Worm (Caenorhabditis elegans) whole organism, L1 larva: Measurements from ENCODE around the gene sri-27.
"Not testable (repeated sequence)": the region's sequence is repeated elsewhere in the genome, so short reads cannot be mapped to it uniquely, and the experiment has no call there.

ENCODE experiments used
- C16A3.4 ChIP-seq: fragments of 150-350 bp; optimal IDR thresholded peaks from 2 replicates; lab custom pipeline; 2014; ENCODE audit warnings: missing biosample characterization, missing genetic modification characterization
- C34B4.2 ChIP-seq: sonication (generic microtip); optimal IDR thresholded peaks from 2 replicates; lab custom pipeline; 2017; ENCODE audit warnings: mild to moderate bottlenecking, missing genetic modification characterization, missing compliant biosample characterization
- Y116A8C.19 ChIP-seq: sonication (generic microtip); optimal IDR thresholded peaks from 2 replicates; lab custom pipeline; 2016; ENCODE audit warnings: missing compliant biosample characterization, missing genetic modification characterization, borderline replicate concordance
- ceh-8 ChIP-seq: fragments of 200-800 bp; sonication (Bioruptor generic); optimal IDR thresholded peaks from 2 replicates; lab custom pipeline; 2018; ENCODE audit warnings: mild to moderate bottlenecking, missing genetic modification characterization, moderate library complexity, missing compliant biosample characterization
- ceh-82 ChIP-seq, 3 experiments: fragments of 150-350 bp in 1 of 3; sonication (generic microtip) in 2 of 3; optimal IDR thresholded peaks; 2 replicates each; lab custom pipeline; 2014 to 2017; ENCODE audit warnings: missing biosample characterization in 3 of 3, missing genetic modification characterization in 3 of 3
- ces-1 ChIP-seq: fragments of 150-350 bp; optimal IDR thresholded peaks from 2 replicates; lab custom pipeline; 2014; ENCODE audit warnings: missing biosample characterization, missing genetic modification reagents, missing genetic modification characterization
- dpl-1 ChIP-seq, 3 experiments: fragments of 150-350 bp in 2 of 3; sonication (generic microtip) in 1 of 3; optimal IDR thresholded peaks; 2 replicates each; lab custom pipeline; 2014 to 2017; ENCODE audit warnings: missing biosample characterization in 3 of 3, missing genetic modification characterization in 3 of 3, missing genetic modification reagents in 3 of 3
- efl-3 ChIP-seq: fragments of 200-800 bp; sonication (Bioruptor generic); optimal IDR thresholded peaks from 2 replicates; lab custom pipeline; 2018; ENCODE audit warnings: mild to moderate bottlenecking, missing genetic modification characterization, missing compliant biosample characterization
- egl-13 ChIP-seq: sonication (generic microtip); optimal IDR thresholded peaks from 2 replicates; lab custom pipeline; 2016; ENCODE audit warnings: missing genotype, missing genetic modification reagents, missing genetic modification characterization, missing compliant biosample characterization
- elt-3 ChIP-seq, 6 experiments: fragments of 150-350 bp in 1 of 6; sonication (generic microtip); optimal IDR thresholded peaks; 2 replicates each; lab custom pipeline; 2017 to 2018; ENCODE audit warnings: missing biosample characterization in 6 of 6, missing genetic modification characterization in 6 of 6, inconsistent platforms in 1 of 6
- ets-5 ChIP-seq: fragments of 200-800 bp; sonication (Bioruptor generic); IDR thresholded peaks from 2 replicates; pipeline ENCODE4 v1.3.6; 2022; ENCODE audit warnings: missing genetic modification characterization, missing compliant biosample characterization
- grh-1 ChIP-seq: fragments of 200-800 bp; sonication (Bioruptor generic); IDR thresholded peaks from 2 replicates; pipeline ENCODE4 v1.3.6; 2022; ENCODE audit warnings: missing genetic modification reagents, missing genetic modification characterization, missing compliant biosample characterization
- hlh-4 ChIP-seq: sonication (generic microtip); optimal IDR thresholded peaks from 2 replicates; lab custom pipeline; 2016; ENCODE audit warnings: mild to moderate bottlenecking, missing genetic modification characterization, missing compliant biosample characterization
- lin-35 ChIP-seq, 2 experiments: fragments of 150-350 bp; optimal IDR thresholded peaks; 2 replicates each; lab custom pipeline; 2014; ENCODE audit warnings: missing biosample characterization in 2 of 2, missing genetic modification characterization in 2 of 2, missing genetic modification reagents in 2 of 2
- lir-3 ChIP-seq: sonication (generic microtip); optimal IDR thresholded peaks from 2 replicates; lab custom pipeline; 2016; ENCODE audit warnings: mild to moderate bottlenecking, missing genetic modification characterization, moderate library complexity, missing compliant biosample characterization; ENCODE audit not compliant: poor library complexity
- mab-9 ChIP-seq: fragments of 200-800 bp; sonication (Bioruptor generic); IDR thresholded peaks from 2 replicates; pipeline ENCODE4 v1.3.6; 2022; ENCODE audit warnings: missing genetic modification reagents, missing genetic modification characterization, missing compliant biosample characterization
- mdl-1 ChIP-seq, 2 experiments: fragments of 150-350 bp; optimal IDR thresholded peaks; 2 replicates each; lab custom pipeline; 2014 to 2017; ENCODE audit warnings: missing biosample characterization in 2 of 2, missing genetic modification characterization in 2 of 2, inconsistent platforms in 1 of 2
- nhr-19 ChIP-seq: fragments of 200-800 bp; sonication (Bioruptor generic); conservative IDR thresholded peaks from 2 replicates; pipeline ENCODE4 v1.3.6; 2022; ENCODE audit warnings: missing genetic modification characterization, missing compliant biosample characterization
- nhr-47 ChIP-seq: sonication (generic microtip); optimal IDR thresholded peaks from 2 replicates; lab custom pipeline; 2016; ENCODE audit warnings: mild to moderate bottlenecking, missing genetic modification characterization, moderate library complexity, missing compliant biosample characterization
- nhr-76 ChIP-seq: sonication (generic microtip); optimal IDR thresholded peaks from 2 replicates; lab custom pipeline; 2017; ENCODE audit warnings: missing biosample characterization, missing genetic modification characterization
- nhr-77 ChIP-seq: fragments of 150-350 bp; optimal IDR thresholded peaks from 2 replicates; lab custom pipeline; 2014; ENCODE audit warnings: missing biosample characterization, missing genetic modification characterization
- nhr-84 ChIP-seq: sonication (generic microtip); optimal IDR thresholded peaks from 2 replicates; lab custom pipeline; 2017; ENCODE audit warnings: missing biosample characterization, missing genetic modification characterization
- pqm-1 ChIP-seq: sonication (generic microtip); optimal IDR thresholded peaks from 3 replicates; lab custom pipeline; 2017; ENCODE audit warnings: missing biosample characterization, missing genetic modification characterization
- rnt-1 ChIP-seq: sonication (generic microtip); optimal IDR thresholded peaks from 2 replicates; lab custom pipeline; 2016; ENCODE audit warnings: mild to moderate bottlenecking, missing genetic modification characterization, moderate library complexity, missing compliant biosample characterization
- skn-1 ChIP-seq: fragments of 150-350 bp; optimal IDR thresholded peaks from 2 replicates; lab custom pipeline; 2014; ENCODE audit warnings: missing biosample characterization, missing genetic modification characterization
- snpc-4 ChIP-seq: fragments of 150-350 bp; optimal IDR thresholded peaks from 2 replicates; lab custom pipeline; 2014; ENCODE audit warnings: missing biosample characterization, missing genetic modification characterization
- snu-23 ChIP-seq: sonication (generic microtip); optimal IDR thresholded peaks from 2 replicates; lab custom pipeline; 2016; ENCODE audit warnings: missing genetic modification characterization, missing compliant biosample characterization
- sptf-1 ChIP-seq: fragments of 150-350 bp; optimal IDR thresholded peaks from 2 replicates; lab custom pipeline; 2014; ENCODE audit warnings: missing biosample characterization, missing genetic modification characterization
- swsn-7 ChIP-seq: sonication (generic microtip); optimal IDR thresholded peaks from 2 replicates; lab custom pipeline; 2016; ENCODE audit warnings: missing genetic modification characterization, missing compliant biosample characterization
- tbx-2 ChIP-seq: sonication (generic microtip); optimal IDR thresholded peaks from 2 replicates; lab custom pipeline; 2016; ENCODE audit warnings: missing genetic modification characterization, missing compliant biosample characterization
- unc-130 ChIP-seq: fragments of 150-350 bp; optimal IDR thresholded peaks from 2 replicates; lab custom pipeline; 2017; ENCODE audit warnings: missing biosample characterization, missing genetic modification characterization, inconsistent platforms
- vab-15 ChIP-seq: sonication (generic microtip); optimal IDR thresholded peaks from 2 replicates; lab custom pipeline; 2017; ENCODE audit warnings: missing genotype, mild to moderate bottlenecking, missing genetic modification characterization, missing compliant biosample characterization
- ztf-4 ChIP-seq: fragments of 150-350 bp; optimal IDR thresholded peaks from 2 replicates; lab custom pipeline; 2014; ENCODE audit warnings: missing biosample characterization, missing genetic modification characterization

The sri-27 gene

ce11 chrV:1725353-1725752 lies at the start of gene sri-27:
Gene sri-27 (plus strand): TSS chrV:1725653.
- TF ChIP-seq ets-5 (GFP tag; lab: Robert Waterston, UW) (no peak), snu-23 (no peak), unc-130 (tag; lab: Kevin White, UChicago) (no peak), egl-13 (tag; lab: Kevin White, UChicago) (no peak), mab-9 (GFP tag; lab: Robert Waterston, UW) (no peak), ceh-8 (GFP tag; lab: Kevin White, UChicago) (no peak), lin-35 (GFP tag; optimal IDR thresholded peaks at IDR 0.05; lab: Kevin White, UChicago) (no peak), C16A3.4 (no peak), efl-3 (GFP tag; lab: Kevin White, UChicago) (no peak)

ce11 chrV:1678228-1678627 lies 47.2 kb upstream of the sri-27 start, which contains the start of gene srw-98:
Gene srw-98 (minus strand): TSS chrV:1678328.
- TF ChIP-seq dpl-1 (GFP tag; optimal IDR thresholded peaks at IDR 0.05; lab: Kevin White, UChicago) (no peak), nhr-77 (tag; lab: Kevin White, UChicago) (no peak), ces-1 (GFP tag; lab: Kevin White, UChicago) (no peak)

ce11 chrV:1680770-1681169 lies 44.7 kb upstream of the sri-27 start, which contains the start of gene srw-91:
Gene srw-91 (minus strand): TSS chrV:1680870.
- TF ChIP-seq vab-15 (tag; lab: Kevin White, UChicago) (no peak), nhr-19 (GFP tag; lab: Robert Waterston, UW) (no peak), nhr-84 (tag; lab: Kevin White, UChicago) (no peak), ceh-82 (tag; optimal IDR thresholded peaks at IDR 0.05; lab: Kevin White, UChicago) (no peak), grh-1 (no peak), ztf-4 (tag; lab: Kevin White, UChicago) (no peak), snpc-4 (tag; lab: Kevin White, UChicago) (no peak), pqm-1 (tag; lab: Kevin White, UChicago) (no peak), Y116A8C.19 (tag; lab: Kevin White, UChicago) (no peak), rnt-1 (tag; lab: Kevin White, UChicago) (no peak), ceh-8 (GFP tag; lab: Kevin White, UChicago) (no peak), nhr-47 (tag; lab: Kevin White, UChicago) (no peak)
- TF ChIP-seq, all 84 proteins: peak for 0

- TF ChIP-seq nhr-76 (tag; lab: Kevin White, UChicago) (no peak), unc-130 (tag; lab: Kevin White, UChicago) (no peak), swsn-7 (no peak), skn-1 (tag; lab: Kevin White, UChicago) (no peak), ces-1 (GFP tag; lab: Kevin White, UChicago) (no peak), C34B4.2 (tag; lab: Kevin White, UChicago) (no peak), ztf-4 (tag; lab: Kevin White, UChicago) (no peak)
Observed at ce11 chrV:1682279-1682678, 43.2 kb upstream of the sri-27 start, which contains the start of gene srh-3. Gene srh-3 (plus strand): TSS chrV:1682579.

- TF ChIP-seq ztf-4 (tag; lab: Kevin White, UChicago) (no peak), tbx-2 (tag; lab: Kevin White, UChicago) (no peak), sptf-1 (tag; lab: Kevin White, UChicago) (no peak), mdl-1 (tag; optimal IDR thresholded peaks at IDR 0.05; lab: Kevin White, UChicago) (no peak)
Observed at ce11 chrV:1685328-1685727, 40.1 kb upstream of the sri-27 start, which contains the start of gene srh-5. Gene srh-5 (plus strand): TSS chrV:1685628.

- not testable (repeated sequence) for TF ChIP-seq hlh-4; lir-3 (tag; lab: Kevin White, UChicago); elt-3 (tag; optimal IDR thresholded peaks at IDR 0.05; lab: Kevin White, UChicago)
Observed at ce11 chrV:1692494-1692893, 33.0 kb upstream of the sri-27 start, which contains the start of gene Y46H3C.5. Gene Y46H3C.5 (minus strand): TSS chrV:1692495.
